Worm (Caenorhabditis elegans) whole organism, L4 larva: Measurements from ENCODE around the gene F56D5.2.

Experiments used
- F26F4.8 ChIP-seq: fragments of 200-800 bp; sonication (Bioruptor generic); conservative IDR thresholded peaks from 2 replicates; pipeline ENCODE4 v1.3.6; 2022; ENCODE audit warnings: missing genetic modification characterization, missing compliant biosample characterization
- F49E8.2 ChIP-seq: sonication (generic microtip); optimal IDR thresholded peaks from 2 replicates; lab custom pipeline; 2016; ENCODE audit warnings: missing compliant biosample characterization, mild to moderate bottlenecking, missing genetic modification characterization, borderline replicate concordance
- T20F7.1 ChIP-seq: fragments of 200-800 bp; sonication (Bioruptor generic); optimal IDR thresholded peaks from 2 replicates; lab custom pipeline; 2018; ENCODE audit warnings: mild to moderate bottlenecking, missing genetic modification characterization, missing compliant biosample characterization
- Y75B8A.6 ChIP-seq: fragments of 200-800 bp; sonication (Bioruptor generic); IDR thresholded peaks from 2 replicates; pipeline ENCODE4 v1.3.6; 2022; ENCODE audit warnings: missing genetic modification reagents, missing genetic modification characterization, missing compliant biosample characterization
- aha-1 ChIP-seq: fragments of 150-350 bp; peaks from one replicate; lab custom pipeline; 2014; ENCODE audit warnings: missing biosample characterization, missing genetic modification characterization
- ceh-20 ChIP-seq: fragments of 200-800 bp; sonication (Bioruptor generic); IDR thresholded peaks from 2 replicates; pipeline ENCODE4 v1.3.6; 2022; ENCODE audit warnings: missing genetic modification reagents, missing genetic modification characterization, missing compliant biosample characterization
- cey-2 ChIP-seq: sonication (generic microtip); optimal IDR thresholded peaks from 3 replicates; lab custom pipeline; 2017; ENCODE audit warnings: missing genetic modification characterization, mild to moderate bottlenecking, missing compliant biosample characterization, antibody characterized with exemption, borderline replicate concordance; ENCODE audit not compliant: insufficient read depth
- daf-16 ChIP-seq, 3 experiments: sonication (generic microtip); optimal IDR thresholded peaks; 2 replicates each; lab custom pipeline; 2016 to 2017; ENCODE audit warnings: missing genetic modification characterization in 3 of 3, missing genetic modification reagents in 3 of 3, mild to moderate bottlenecking in 2 of 3, missing compliant biosample characterization in 2 of 3, missing biosample characterization in 1 of 3, moderate library complexity in 1 of 3
- dmd-6 ChIP-seq: fragments of 200-800 bp; sonication (Bioruptor generic); IDR thresholded peaks from 2 replicates; pipeline ENCODE4 v1.3.6; 2022; ENCODE audit warnings: missing genetic modification reagents, missing genetic modification characterization, missing compliant biosample characterization
- dve-1 ChIP-seq: sonication (generic microtip); optimal IDR thresholded peaks from 2 replicates; lab custom pipeline; 2017; ENCODE audit warnings: antibody characterized with exemption, mild to moderate bottlenecking, missing genetic modification characterization, missing compliant biosample characterization; ENCODE audit not compliant: insufficient read depth
- egl-43 ChIP-seq: fragments of 200-800 bp; sonication (Bioruptor generic); IDR thresholded peaks from 2 replicates; pipeline ENCODE4 v1.3.6; 2022; ENCODE audit warnings: missing genetic modification reagents, missing genetic modification characterization, missing compliant biosample characterization
- fkh-10 ChIP-seq: fragments of 150-350 bp; optimal IDR thresholded peaks from 2 replicates; lab custom pipeline; 2014; ENCODE audit warnings: missing biosample characterization, missing genetic modification reagents, missing genetic modification characterization
- hlh-11 ChIP-seq: fragments of 200-800 bp; sonication (Bioruptor generic); optimal IDR thresholded peaks from 2 replicates; lab custom pipeline; 2018; ENCODE audit warnings: mild to moderate bottlenecking, missing genetic modification characterization, missing compliant biosample characterization
- hlh-30 ChIP-seq: sonication (generic microtip); optimal IDR thresholded peaks from 2 replicates; lab custom pipeline; 2017; ENCODE audit warnings: antibody characterized with exemption, mild to moderate bottlenecking, missing genetic modification characterization, missing compliant biosample characterization; ENCODE audit not compliant: insufficient read depth
- lin-13 ChIP-seq: fragments of 150-350 bp; optimal IDR thresholded peaks from 2 replicates; lab custom pipeline; 2014; ENCODE audit warnings: missing biosample characterization, missing genetic modification reagents, missing genetic modification characterization
- lin-38 ChIP-seq: fragments of 200-800 bp; sonication (Bioruptor generic); IDR thresholded peaks from 2 replicates; pipeline ENCODE4 v1.3.6; 2022; ENCODE audit warnings: missing genetic modification reagents, missing genetic modification characterization, missing compliant biosample characterization
- lir-3 ChIP-seq: sonication (generic microtip); optimal IDR thresholded peaks from 2 replicates; lab custom pipeline; 2016; ENCODE audit warnings: mild to moderate bottlenecking, missing genetic modification characterization, missing compliant biosample characterization
- lsy-2 ChIP-seq, 2 experiments: fragments of 150-350 bp in 1 of 2; sonication (generic microtip) in 1 of 2; optimal IDR thresholded peaks; 2 replicates each; lab custom pipeline; 2014 to 2017; ENCODE audit warnings: missing biosample characterization in 2 of 2, missing genetic modification characterization in 2 of 2
- mes-2 ChIP-seq: sonication (generic microtip); optimal IDR thresholded peaks from 2 replicates; lab custom pipeline; 2016; ENCODE audit warnings: missing genotype, mild to moderate bottlenecking, missing genetic modification characterization, missing compliant biosample characterization; ENCODE audit not compliant: poor library complexity, severe bottlenecking
- mxl-2 ChIP-seq: fragments of 200-800 bp; sonication (Bioruptor generic); conservative IDR thresholded peaks from 2 replicates; pipeline ENCODE4 v1.3.6; 2022; ENCODE audit warnings: missing genetic modification reagents, missing genetic modification characterization, missing compliant biosample characterization
- mxl-3 ChIP-seq: fragments of 200-800 bp; sonication (Bioruptor generic); optimal IDR thresholded peaks from 2 replicates; lab custom pipeline; 2018; ENCODE audit warnings: mild to moderate bottlenecking, missing genetic modification characterization, missing compliant biosample characterization
- nhr-28 ChIP-seq: fragments of 150-350 bp; optimal IDR thresholded peaks from 2 replicates; lab custom pipeline; 2014; ENCODE audit warnings: missing biosample characterization, missing genetic modification characterization
- nhr-42 ChIP-seq: fragments of 200-800 bp; sonication (Bioruptor generic); IDR thresholded peaks from 2 replicates; pipeline ENCODE4 v1.3.6; 2022; ENCODE audit warnings: missing genetic modification characterization, missing compliant biosample characterization
- nhr-6 ChIP-seq: fragments of 150-350 bp; optimal IDR thresholded peaks from 2 replicates; lab custom pipeline; 2014; ENCODE audit warnings: missing biosample characterization, missing genetic modification characterization
- pha-4 ChIP-seq, 2 experiments: fragments of 150-350 bp in 1 of 2; fragments of 200-800 bp in 1 of 2; sonication (Bioruptor generic) in 1 of 2; IDR thresholded peaks in 1 of 2; optimal IDR thresholded peaks in 1 of 2; 2 replicates each; pipeline versions ENCODE4 v1.3.6 to Lab custom; 2014 to 2022; ENCODE audit warnings: missing genetic modification characterization in 2 of 2, missing genetic modification reagents in 2 of 2, missing biosample characterization in 1 of 2, missing compliant biosample characterization in 1 of 2
- pqm-1 ChIP-seq: sonication (generic microtip); optimal IDR thresholded peaks from 2 replicates; lab custom pipeline; 2017; ENCODE audit warnings: missing biosample characterization, missing genetic modification characterization
- rbr-2 ChIP-seq: sonication (generic microtip); optimal IDR thresholded peaks from 2 replicates; lab custom pipeline; 2016; ENCODE audit warnings: missing genotype, missing genetic modification characterization, missing compliant biosample characterization
- set-16 ChIP-seq: fragments of 200-800 bp; sonication (Bioruptor generic); IDR thresholded peaks from 2 replicates; pipeline ENCODE4 v1.3.6; 2022; ENCODE audit warnings: missing genetic modification reagents, missing genetic modification characterization, missing compliant biosample characterization
- unc-130 ChIP-seq: sonication (generic microtip); optimal IDR thresholded peaks from 2 replicates; lab custom pipeline; 2016; ENCODE audit warnings: missing genetic modification reagents, missing genetic modification characterization, missing compliant biosample characterization
- unc-39 ChIP-seq: sonication (generic microtip); optimal IDR thresholded peaks from 2 replicates; lab custom pipeline; 2017; ENCODE audit warnings: missing biosample characterization, missing genetic modification characterization
- zfp-3 ChIP-seq: fragments of 200-800 bp; sonication (Bioruptor generic); conservative IDR thresholded peaks from 2 replicates; pipeline ENCODE4 v1.3.6; 2022; ENCODE audit warnings: missing genetic modification reagents, missing genetic modification characterization, missing compliant biosample characterization
- zip-11 ChIP-seq: fragments of 200-800 bp; sonication (Bioruptor generic); IDR thresholded peaks from 2 replicates; pipeline ENCODE4 v1.3.6; 2022; ENCODE audit warnings: missing genetic modification characterization, missing compliant biosample characterization
- zip-2 ChIP-seq: fragments of 150-350 bp; optimal IDR thresholded peaks from 2 replicates; lab custom pipeline; 2014; ENCODE audit warnings: missing biosample characterization, missing genetic modification characterization
- ztf-11 ChIP-seq: fragments of 150-350 bp; optimal IDR thresholded peaks from 2 replicates; lab custom pipeline; 2014; ENCODE audit warnings: missing biosample characterization, missing genetic modification characterization
- ztf-7 ChIP-seq: fragments of 150-350 bp; optimal IDR thresholded peaks from 2 replicates; lab custom pipeline; 2014; ENCODE audit warnings: missing biosample characterization, missing genetic modification characterization

F56D5.2 gene

DNA sequence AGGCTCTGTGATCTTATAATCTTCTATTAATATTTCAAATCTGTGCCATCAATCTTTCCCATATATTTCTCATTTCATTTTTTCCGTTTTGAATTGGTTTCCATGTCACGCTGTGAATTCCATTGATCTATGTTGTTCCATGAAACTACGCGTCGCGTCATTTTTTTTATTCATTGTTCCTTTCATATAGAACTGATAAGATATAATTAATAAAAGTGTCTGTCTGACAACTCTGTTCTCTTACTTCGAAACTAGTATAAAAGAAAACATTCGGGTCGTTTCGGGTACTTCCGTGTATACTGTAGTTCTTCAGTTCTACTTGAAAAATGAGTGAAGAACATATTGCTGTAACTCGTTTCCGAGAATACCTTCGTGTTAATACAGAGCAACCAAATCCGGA is 23.9 kb downstream of the F56D5.2 start, which contains the start of gene C10C5.3:
C10C5.3 (plus strand) TSS at position 301 of the 400 bp plus-strand sequence.
- peak; percentile 50 for TF ChIP-seq dve-1 (tag; lab: Kevin White, UChicago)
- TF ChIP-seq nhr-42 (GFP tag; lab: Robert Waterston, UW): no peak
- peak; percentile 21; the same call in 1 of the 2 replicates for TF ChIP-seq dmd-6 (GFP tag; lab: Robert Waterston, UW)
- peak; percentile 26 for TF ChIP-seq aha-1 (tag; lab: Kevin White, UChicago)

DNA sequence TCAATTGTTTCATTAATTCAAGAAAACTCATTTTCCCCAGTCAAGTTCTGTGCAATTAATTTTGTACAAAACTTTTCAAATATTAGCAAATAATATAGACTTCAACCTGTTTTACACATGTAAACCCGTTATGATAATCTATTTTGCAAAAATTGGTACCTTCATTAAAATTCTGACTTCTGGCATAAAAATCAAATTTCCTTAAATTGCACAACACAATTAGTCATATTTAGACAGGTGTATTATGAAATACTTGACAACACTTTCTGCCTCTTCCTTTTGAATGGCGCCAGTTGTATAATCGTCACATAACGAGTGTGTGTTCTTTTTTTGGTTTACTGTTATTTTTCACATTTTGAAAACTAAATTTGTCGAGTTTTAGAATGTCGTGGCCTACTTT is 27.3 kb downstream of the F56D5.2 start, which contains the start of gene fbxc-58:
fbxc-58 (plus strand) TSS at position 383 of the 400 bp plus-strand sequence.
- TF ChIP-seq pqm-1 (peak; percentile 80), zip-2 (tag; lab: Kevin White, UChicago) (peak; percentile 84), dve-1 (tag; lab: Kevin White, UChicago) (peak; percentile 1), lin-13 (GFP tag; lab: Kevin White, UChicago) (no peak), zip-11 (GFP tag; lab: Robert Waterston, UW) (no peak), daf-16 (GFP tag; optimal IDR thresholded peaks at IDR 0.05; lab: Kevin White, UChicago) (no peak), daf-16 (tag; optimal IDR thresholded peaks at IDR 0.05; lab: Kevin White, UChicago) (peak; percentile 44), T20F7.1 (GFP tag; lab: Kevin White, UChicago) (peak; percentile 4), zfp-3 (GFP tag; lab: Robert Waterston, UW) (no peak), ztf-7 (tag; lab: Kevin White, UChicago) (peak; percentile 18), nhr-28 (peak; percentile 21)

DNA sequence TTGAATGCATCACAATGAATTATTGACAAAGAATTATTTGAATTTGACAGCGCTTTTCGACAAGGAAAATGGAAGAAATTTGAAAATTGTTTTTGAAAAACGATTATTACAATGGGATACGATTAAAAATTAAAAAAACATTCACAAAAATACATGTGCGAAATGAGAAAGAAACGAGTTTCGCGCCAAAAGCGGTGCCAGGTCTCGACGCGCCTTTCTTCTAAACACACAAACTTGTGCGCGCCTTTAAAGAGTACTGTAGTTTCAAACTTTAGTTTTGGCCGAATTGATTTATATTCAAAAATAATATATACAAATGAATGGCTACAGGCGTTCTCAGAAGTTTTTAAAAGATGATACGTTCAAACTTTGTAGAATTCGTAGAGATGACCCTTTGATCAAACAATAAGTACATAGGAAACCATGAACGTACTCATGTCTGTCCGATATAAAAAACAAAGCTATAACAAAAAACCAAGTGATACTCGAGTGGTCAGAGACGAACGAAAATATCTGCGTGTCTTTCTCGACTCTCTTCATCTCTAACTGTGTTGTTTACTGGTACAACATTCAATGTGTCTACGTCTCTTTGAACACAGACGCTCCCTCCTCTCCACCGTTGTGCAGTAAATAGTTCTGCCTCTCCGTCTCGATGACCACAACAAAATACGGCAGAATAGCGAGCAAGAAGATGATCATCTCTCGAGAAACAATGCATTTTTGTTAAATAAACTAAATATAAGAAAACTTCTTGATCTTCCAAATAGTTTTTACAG is 30.4 kb downstream of the F56D5.2 start:
- TF ChIP-seq mxl-3 (GFP tag; lab: Kevin White, UChicago) (no peak), egl-43 (no peak), ceh-20 (no peak), lsy-2 (tag; optimal IDR thresholded peaks at IDR 0.05; lab: Kevin White, UChicago) (peak in 1 of 2 experiments; percentile 24), lir-3 (tag; lab: Kevin White, UChicago) (no peak), mes-2 (tag; lab: Kevin White, UChicago) (peak; percentile 51), aha-1 (tag; lab: Kevin White, UChicago) (no peak), hlh-30 (peak; percentile 22), lin-38 (peak; percentile 48), hlh-11 (tag; lab: Kevin White, UChicago) (peak; percentile 44), F26F4.8 (GFP tag; lab: Robert Waterston, UW) (no peak), daf-16 (GFP tag; optimal IDR thresholded peaks at IDR 0.05; lab: Kevin White, UChicago) (peak in 1 of 2 experiments; percentile 71), daf-16 (tag; optimal IDR thresholded peaks at IDR 0.05; lab: Kevin White, UChicago) (peak; percentile 98), mxl-2 (GFP tag; lab: Robert Waterston, UW) (no peak), pha-4 (GFP tag; IDR thresholded peaks at IDR 0.05; lab: Robert Waterston, UW) (no peak), pha-4 (tag; optimal IDR thresholded peaks at IDR 0.05; lab: Kevin White, UChicago) (peak; percentile 84), zfp-3 (GFP tag; lab: Robert Waterston, UW) (no peak), fkh-10 (GFP tag; lab: Kevin White, UChicago) (peak; percentile 17), nhr-6 (tag; lab: Kevin White, UChicago) (peak; percentile 33), dve-1 (tag; lab: Kevin White, UChicago) (peak; percentile 58), rbr-2 (tag; lab: Kevin White, UChicago) (peak; percentile 14), unc-39 (tag; lab: Kevin White, UChicago) (no peak), Y75B8A.6 (no peak), set-16 (GFP tag; lab: Robert Waterston, UW) (no peak), F49E8.2 (tag; lab: Kevin White, UChicago) (peak; percentile 28), unc-130 (GFP tag; lab: Kevin White, UChicago) (peak; percentile 4), ztf-11 (tag; lab: Kevin White, UChicago) (no peak), cey-2 (tag; lab: Kevin White, UChicago) (no peak), nhr-28 (peak; percentile 52)
